Worm (Caenorhabditis elegans): ENCODE results near the gene F58F9.8.

DNA sequence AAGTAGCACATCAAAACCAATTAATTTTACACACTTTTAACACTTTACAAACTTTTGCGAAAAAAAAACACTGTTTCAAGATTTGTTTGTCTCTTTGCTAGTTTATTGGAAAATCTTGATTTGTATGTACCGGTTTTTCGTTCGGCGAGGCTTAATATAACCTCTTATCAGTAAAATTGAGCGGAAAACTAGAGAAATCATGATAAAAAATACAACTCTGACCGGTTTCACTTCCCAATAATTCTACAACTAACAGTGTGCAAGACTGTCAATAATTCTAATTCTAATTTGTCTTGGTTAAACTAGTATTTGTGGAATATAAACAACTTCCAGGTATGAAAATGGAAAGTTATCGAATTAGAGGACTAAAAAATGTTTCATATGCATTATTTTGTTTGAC is 16.1 kb upstream of the F58F9.8 start, which contains the start of gene C49A9.3:
- TF ChIP-seq ztf-18 (tag; optimal IDR thresholded peaks at IDR 0.05) (no peak), T07F8.4 (tag; optimal IDR thresholded peaks at IDR 0.05) (no peak), ceh-58 (GFP tag; IDR thresholded peaks at IDR 0.05) (no peak), dox-1 (GFP tag; IDR thresholded peaks at IDR 0.05) (no peak)

Measured in whole organism, young adult.